Fruit fly (Drosophila melanogaster) whole organism, embryonic: ENCODE results near the gene in.
A peak's percentile ranks its signal among the peaks of the same experiment; 100 is the strongest.

Experiments
- Bdp1 ChIP-seq: fragments of 200-800 bp; sonication (Bioruptor generic); optimal IDR thresholded peaks from 3 replicates; lab custom pipeline; 2016; ENCODE audit warnings: missing biosample characterization, missing genetic modification characterization
- CG10209 ChIP-seq: fragments of 200-800 bp; sonication (Bioruptor generic); optimal IDR thresholded peaks from 3 replicates; lab custom pipeline; 2017; ENCODE audit warnings: missing biosample characterization, mild to moderate bottlenecking, missing genetic modification characterization, missing genetic modification reagents
- CG10267 ChIP-seq: fragments of 200-800 bp; sonication (Bioruptor generic); optimal IDR thresholded peaks from 2 replicates; lab custom pipeline; 2018; ENCODE audit warnings: missing biosample characterization, mild to moderate bottlenecking, missing genetic modification characterization, moderate library complexity
- CG10565 ChIP-seq: fragments of 200-800 bp; sonication (Bioruptor generic); optimal IDR thresholded peaks from 3 replicates; lab custom pipeline; 2016; ENCODE audit warnings: missing biosample characterization, mild to moderate bottlenecking, missing genetic modification characterization
- CG11398 ChIP-seq: fragments of 200-800 bp; sonication (Bioruptor generic); optimal IDR thresholded peaks from 2 replicates; lab custom pipeline; 2016; ENCODE audit warnings: missing biosample characterization, missing genetic modification characterization
- CG11695 ChIP-seq: fragments of 200-800 bp; sonication (Bioruptor generic); IDR thresholded peaks from 3 replicates; pipeline ENCODE4 v1.3.6; 2022; ENCODE audit warnings: missing biosample characterization, missing genetic modification characterization
- CG12391 ChIP-seq: fragments of 200-800 bp; sonication (Bioruptor generic); optimal IDR thresholded peaks from 3 replicates; lab custom pipeline; 2018; ENCODE audit warnings: missing biosample characterization, mild to moderate bottlenecking, missing genetic modification characterization, moderate library complexity
- CG12659 ChIP-seq: fragments of 200-800 bp; sonication (Bioruptor generic); optimal IDR thresholded peaks from 3 replicates; lab custom pipeline; 2017; ENCODE audit warnings: mild to moderate bottlenecking, missing biosample characterization, missing genetic modification reagents, missing genetic modification characterization
- CG13624 ChIP-seq: fragments of 200-800 bp; sonication (Bioruptor generic); optimal IDR thresholded peaks from 2 replicates; lab custom pipeline; 2016; ENCODE audit warnings: missing biosample characterization, missing genetic modification characterization
- CG14014 ChIP-seq: fragments of 200-800 bp; sonication (Bioruptor generic); IDR thresholded peaks from 2 replicates; pipeline ENCODE4 v1.3.6; 2022; ENCODE audit warnings: missing biosample characterization, missing genetic modification characterization
- CG14050 ChIP-seq: fragments of 200-800 bp; sonication (Bioruptor generic); IDR thresholded peaks from 3 replicates; pipeline ENCODE4 v1.3.6; 2022; ENCODE audit warnings: missing biosample characterization, missing genetic modification characterization
- CG14667 ChIP-seq: fragments of 200-800 bp; sonication (Bioruptor generic); IDR thresholded peaks from 2 replicates; pipeline ENCODE4 v1.3.6; 2022; ENCODE audit warnings: missing biosample characterization, missing genetic modification characterization
- CG1603 ChIP-seq: fragments of 200-800 bp; sonication (Bioruptor generic); optimal IDR thresholded peaks from 2 replicates; lab custom pipeline; 2019; ENCODE audit warnings: missing biosample characterization, mild to moderate bottlenecking, missing genetic modification characterization, moderate library complexity
- CG17385 ChIP-seq: fragments of 200-800 bp; sonication (Bioruptor generic); optimal IDR thresholded peaks from 3 replicates; lab custom pipeline; 2018; ENCODE audit warnings: missing biosample characterization, mild to moderate bottlenecking, missing genetic modification characterization
- CG2120 ChIP-seq: fragments of 200-800 bp; sonication (Bioruptor generic); optimal IDR thresholded peaks from 3 replicates; lab custom pipeline; 2016; ENCODE audit warnings: missing biosample characterization, missing genetic modification characterization
- CG2129 ChIP-seq: fragments of 200-800 bp; sonication (Bioruptor generic); IDR thresholded peaks from 2 replicates; pipeline ENCODE4 v1.3.6; 2022; ENCODE audit warnings: missing biosample characterization, missing genetic modification characterization; ENCODE audit not compliant: partially characterized antibody
- CG32767 ChIP-seq: fragments of 200-800 bp; sonication (Bioruptor generic); IDR thresholded peaks from 2 replicates; pipeline ENCODE4 v1.3.6; 2022; ENCODE audit warnings: missing biosample characterization, missing genetic modification characterization
- CG3726 ChIP-seq: fragments of 200-800 bp; sonication (Bioruptor generic); IDR thresholded peaks from 3 replicates; pipeline ENCODE4, ENCODE4 v1.3.6; 2022; ENCODE audit warnings: missing biosample characterization, missing genetic modification characterization
- CG7357 ChIP-seq: fragments of 200-800 bp; sonication (Bioruptor generic); IDR thresholded peaks from 3 replicates; pipeline ENCODE4 v1.3.6; 2022; ENCODE audit warnings: missing biosample characterization, missing genetic modification characterization
- CG9797 ChIP-seq: fragments of 200-800 bp; sonication (Bioruptor generic); optimal IDR thresholded peaks from 3 replicates; lab custom pipeline; 2018; ENCODE audit warnings: missing biosample characterization, mild to moderate bottlenecking, missing genetic modification characterization
- CrebB ChIP-seq: fragments of 200-800 bp; sonication (Bioruptor generic); optimal IDR thresholded peaks from 3 replicates; lab custom pipeline; 2018; ENCODE audit warnings: missing biosample characterization, mild to moderate bottlenecking, missing genetic modification characterization
- Dad ChIP-seq: fragments of 200-800 bp; sonication (Bioruptor generic); optimal IDR thresholded peaks from 3 replicates; lab custom pipeline; 2016; ENCODE audit warnings: missing biosample characterization, missing genetic modification characterization
- Dll ChIP-seq: fragments of 200-800 bp; sonication (Bioruptor generic); IDR thresholded peaks from 4 replicates; pipeline ENCODE4 v1.3.6; 2022; ENCODE audit warnings: missing biosample characterization, missing genetic modification characterization; ENCODE audit not compliant: partially characterized antibody
- Doc3 ChIP-seq: fragments of 200-800 bp; sonication (Bioruptor generic); IDR thresholded peaks from 3 replicates; pipeline ENCODE4 v1.3.6; 2022; ENCODE audit warnings: missing biosample characterization, missing genetic modification characterization; ENCODE audit not compliant: partially characterized antibody
- ERR ChIP-seq: fragments of 200-800 bp; sonication (Bioruptor generic); optimal IDR thresholded peaks from 2 replicates; lab custom pipeline; 2016; ENCODE audit warnings: missing biosample characterization, missing genetic modification characterization
- Ets97D ChIP-seq: fragments of 200-800 bp; sonication (Bioruptor generic); optimal IDR thresholded peaks from 3 replicates; lab custom pipeline; 2016; ENCODE audit warnings: missing biosample characterization, missing genetic modification characterization
- Gug ChIP-seq: fragments of 200-800 bp; sonication (Bioruptor generic); IDR thresholded peaks from 4 replicates; pipeline ENCODE4 v1.3.6; 2022; ENCODE audit warnings: missing biosample characterization, missing genetic modification characterization
- Hmx ChIP-seq: fragments of 200-800 bp; sonication (Bioruptor generic); optimal IDR thresholded peaks from 2 replicates; lab custom pipeline; 2016; ENCODE audit warnings: missing biosample characterization, missing genetic modification characterization
- Hr51 ChIP-seq, 2 experiments: fragments of 200-800 bp; sonication (Bioruptor generic); optimal IDR thresholded peaks; 2 replicates in 1 of 2; 3 replicates in 1 of 2; lab custom pipeline; 2016 to 2018; ENCODE audit warnings: missing biosample characterization in 2 of 2, missing genetic modification characterization in 2 of 2, mild to moderate bottlenecking in 1 of 2, moderate library complexity in 1 of 2
- Hr78 ChIP-seq, 2 experiments: fragments of 200-800 bp in 1 of 2; fragments of >200 bp in 1 of 2; sonication (Bioruptor generic) in 1 of 2; optimal IDR thresholded peaks; 2 replicates each; lab custom pipeline; 2017 to 2019; ENCODE audit warnings: missing biosample characterization in 2 of 2, missing genetic modification characterization in 2 of 2, mild to moderate bottlenecking in 1 of 2, moderate library complexity in 1 of 2
- Hsf ChIP-seq: fragments of 200-800 bp; sonication (Bioruptor generic); optimal IDR thresholded peaks from 3 replicates; lab custom pipeline; 2016; ENCODE audit warnings: missing biosample characterization, missing genetic modification characterization
- Lhr ChIP-seq: fragments of 200-800 bp; sonication (Bioruptor generic); optimal IDR thresholded peaks from 3 replicates; lab custom pipeline; 2017; ENCODE audit warnings: mild to moderate bottlenecking, missing biosample characterization, missing genetic modification reagents, missing genetic modification characterization
- Med ChIP-seq: fragments of 200-800 bp; sonication (Bioruptor generic); peaks from one replicate; lab custom pipeline; 2016; ENCODE audit warnings: missing biosample characterization, missing genetic modification characterization, mild to moderate bottlenecking, inconsistent platforms, moderate library complexity
- Meics ChIP-seq: fragments of 200-800 bp; sonication (Bioruptor generic); optimal IDR thresholded peaks from 2 replicates; lab custom pipeline; 2017; ENCODE audit warnings: missing biosample characterization, mild to moderate bottlenecking, missing genetic modification characterization
- Sox100B ChIP-seq: fragments of 200-800 bp; sonication (Bioruptor generic); optimal IDR thresholded peaks from 3 replicates; lab custom pipeline; 2018; ENCODE audit warnings: missing biosample characterization, mild to moderate bottlenecking, missing genetic modification characterization
- ab ChIP-seq: fragments of 200-800 bp; sonication (Bioruptor generic); optimal IDR thresholded peaks from 2 replicates; lab custom pipeline; 2016; ENCODE audit warnings: missing biosample characterization, missing genetic modification characterization
- aop ChIP-seq: fragments of 200-800 bp; sonication (Bioruptor generic); IDR thresholded peaks from 2 replicates; pipeline ENCODE4 v1.3.6; 2022; ENCODE audit warnings: missing biosample characterization, missing genetic modification characterization
- ara ChIP-seq: fragments of 200-800 bp; sonication (Bioruptor generic); IDR thresholded peaks from 2 replicates; pipeline ENCODE4 v1.3.6; 2022; ENCODE audit warnings: missing biosample characterization, missing genetic modification characterization
- bcd ChIP-seq: fragments of 200-800 bp; sonication (Bioruptor generic); optimal IDR thresholded peaks from 2 replicates; lab custom pipeline; 2017; ENCODE audit warnings: missing biosample characterization, mild to moderate bottlenecking, missing genetic modification characterization
- bowl ChIP-seq: fragments of 200-800 bp; sonication (Bioruptor generic); IDR thresholded peaks from 2 replicates; pipeline ENCODE4 v1.3.6; 2022; ENCODE audit warnings: missing biosample characterization, missing genetic modification characterization
- btn ChIP-seq: fragments of 200-800 bp; sonication (Bioruptor generic); optimal IDR thresholded peaks from 2 replicates; lab custom pipeline; 2016; ENCODE audit warnings: missing biosample characterization, missing genetic modification characterization
- dysf ChIP-seq: fragments of 200-800 bp; sonication (Bioruptor generic); IDR thresholded peaks from 3 replicates; pipeline ENCODE4 v1.3.6; 2022; ENCODE audit warnings: missing biosample characterization, missing genetic modification characterization
- fd96Cb ChIP-seq: fragments of 200-800 bp; sonication (Bioruptor generic); optimal IDR thresholded peaks from 2 replicates; lab custom pipeline; 2018; ENCODE audit warnings: missing biosample characterization, mild to moderate bottlenecking, missing genetic modification characterization, moderate library complexity
- gsb ChIP-seq: fragments of 200-800 bp; sonication (Bioruptor generic); IDR thresholded peaks from 2 replicates; pipeline ENCODE4 v1.3.6; 2022; ENCODE audit warnings: missing biosample characterization, missing genetic modification characterization
- luna ChIP-seq: fragments of 200-800 bp; sonication (Bioruptor generic); optimal IDR thresholded peaks from 2 replicates; lab custom pipeline; 2016; ENCODE audit warnings: missing biosample characterization, missing genetic modification characterization
- nerfin-2 ChIP-seq: fragments of 200-800 bp; sonication (Bioruptor generic); IDR thresholded peaks from 2 replicates; pipeline ENCODE4 v1.3.6; 2022; ENCODE audit warnings: missing biosample characterization, missing genetic modification characterization; ENCODE audit not compliant: partially characterized antibody
- pfk ChIP-seq: fragments of 200-800 bp; sonication (Bioruptor generic); optimal IDR thresholded peaks from 2 replicates; lab custom pipeline; 2018; ENCODE audit warnings: missing biosample characterization, mild to moderate bottlenecking, missing genetic modification characterization, moderate library complexity
- pnt ChIP-seq: fragments of 200-800 bp; sonication (Bioruptor generic); optimal IDR thresholded peaks from 3 replicates; lab custom pipeline; 2016; ENCODE audit warnings: missing biosample characterization, missing genetic modification characterization
- sr ChIP-seq: fragments of 200-800 bp; sonication (Bioruptor generic); IDR thresholded peaks from 3 replicates; pipeline ENCODE4 v1.3.6; 2022; ENCODE audit warnings: missing biosample characterization, missing genetic modification characterization

in gene

dm6 chr3L:20375878-20376563, 9.0 kb downstream of the in start, which contains the start of the genes Ide and RhoBTB (continued):
- TF ChIP-seq CG10565 (GFP tag; lab: Kevin White, UChicago) (no peak), Gug (GFP tag; lab: Robert Waterston, UW) (peak; percentile 81; the same call in 2 of the 4 replicates), CG17385 (GFP tag; lab: Kevin White, UChicago) (peak; percentile 68), CG11398 (GFP tag; lab: Kevin White, UChicago) (no peak), Bdp1 (GFP tag; lab: Kevin White, UChicago) (peak; percentile 63), CG32767 (GFP tag; lab: Robert Waterston, UW) (no peak), Hsf (GFP tag; lab: Kevin White, UChicago) (peak; percentile 84), ab (peak; percentile 61), CG12391 (peak; percentile 84), sr (GFP tag; lab: Robert Waterston, UW) (no peak), Med (GFP tag; lab: Kevin White, UChicago) (peak; percentile 94), btn (GFP tag; lab: Kevin White, UChicago) (peak; percentile 12), fd96Cb (tag; lab: Kevin White, UChicago) (peak; percentile 72), nerfin-2 (no peak), CG10267 (tag; lab: Kevin White, UChicago) (peak; percentile 95), CG2120 (GFP tag; lab: Kevin White, UChicago) (peak; percentile 96), Lhr (GFP tag; lab: Kevin White, UChicago) (peak; percentile 89), Hr51 (GFP tag; optimal IDR thresholded peaks at IDR 0.05; lab: Kevin White, UChicago) (peak in 1 of 2 experiments; percentile 80), CG10209 (GFP tag; lab: Kevin White, UChicago) (peak; percentile 79), Sox100B (no peak), aop (GFP tag; lab: Robert Waterston, UW) (no peak), CG9797 (GFP tag; lab: Kevin White, UChicago) (peak; percentile 22), CG2129 (no peak), Meics (GFP tag; lab: Kevin White, UChicago) (peak; percentile 71), CG3726 (GFP tag; lab: Robert Waterston, UW) (no peak), CG14667 (peak; percentile 58), CG7357 (no peak; the same call in none of the 3 replicates), Dll (GFP tag; lab: Robert Waterston, UW) (no peak), Dad (GFP tag; lab: Kevin White, UChicago) (peak; percentile 45), gsb (GFP tag; lab: Robert Waterston, UW) (no peak), CG14050 (GFP tag; lab: Robert Waterston, UW) (peak; percentile 33; the same call in 1 of the 3 replicates), CG12659 (GFP tag; lab: Kevin White, UChicago) (peak; percentile 91), ERR (GFP tag; lab: Kevin White, UChicago) (peak; percentile 64), CG14014 (GFP tag; lab: Robert Waterston, UW) (peak; percentile 67; the same call in 1 of the 2 replicates), pnt (GFP tag; lab: Kevin White, UChicago) (peak; percentile 91), ara (0 out of 2 replicates have a peak, but pooled peaks have one; percentile 41), pfk (no peak), Hr78 (GFP tag; optimal IDR thresholded peaks at IDR 0.05; lab: Kevin White, UChicago) (no peak), CrebB (tag; lab: Kevin White, UChicago) (peak; percentile 4), dysf (peak; percentile 83), luna (GFP tag; lab: Kevin White, UChicago) (peak; percentile 80), Doc3 (GFP tag; lab: Robert Waterston, UW) (no peak), Hmx (GFP tag; lab: Kevin White, UChicago) (no peak), CG1603 (tag; lab: Kevin White, UChicago) (no peak), Ets97D (GFP tag; lab: Kevin White, UChicago) (peak; percentile 87), bowl (GFP tag; lab: Robert Waterston, UW) (no peak), CG11695 (GFP tag; lab: Robert Waterston, UW) (no peak), CG13624 (GFP tag; lab: Kevin White, UChicago) (peak; percentile 90), bcd (GFP tag; lab: Kevin White, UChicago) (peak; percentile 82)
